Fruit fly (Drosophila melanogaster) whole organism, embryonic: ENCODE measurements around the gene CG10038.
A peak's percentile ranks its signal among the peaks of the same experiment; 100 is the strongest.

Experiments
- Abd-B ChIP-seq: fragments of 200-800 bp; sonication (Bioruptor generic); optimal IDR thresholded peaks from 2 replicates; lab custom pipeline; 2018; ENCODE audit warnings: missing biosample characterization, mild to moderate bottlenecking, missing genetic modification characterization, moderate library complexity
- CG10147 ChIP-seq: fragments of 200-800 bp; sonication (Bioruptor generic); optimal IDR thresholded peaks from 2 replicates; lab custom pipeline; 2019; ENCODE audit warnings: missing biosample characterization, mild to moderate bottlenecking, missing genetic modification characterization, moderate library complexity
- CG14050 ChIP-seq: fragments of 200-800 bp; sonication (Bioruptor generic); IDR thresholded peaks from 3 replicates; pipeline ENCODE4 v1.3.6; 2022; ENCODE audit warnings: missing biosample characterization, missing genetic modification characterization
- CG14667 ChIP-seq: fragments of 200-800 bp; sonication (Bioruptor generic); IDR thresholded peaks from 2 replicates; pipeline ENCODE4 v1.3.6; 2022; ENCODE audit warnings: missing biosample characterization, missing genetic modification characterization
- CG15514 ChIP-seq: fragments of 200-800 bp; sonication (Bioruptor generic); optimal IDR thresholded peaks from 3 replicates; lab custom pipeline; 2017; ENCODE audit warnings: missing biosample characterization, missing genetic modification characterization, mild to moderate bottlenecking, moderate library complexity, missing genetic modification reagents
- CG15696 ChIP-seq: fragments of 200-800 bp; sonication (Bioruptor generic); optimal IDR thresholded peaks from 2 replicates; lab custom pipeline; 2019; ENCODE audit warnings: missing biosample characterization, mild to moderate bottlenecking, missing genetic modification characterization, moderate library complexity
- CG17612 ChIP-seq: fragments of 200-800 bp; sonication (Bioruptor generic); IDR thresholded peaks from 2 replicates; pipeline ENCODE4 v1.3.6; 2022; ENCODE audit warnings: missing biosample characterization, missing genetic modification characterization
- CG18476 ChIP-seq: fragments of 200-800 bp; sonication (Bioruptor generic); optimal IDR thresholded peaks from 2 replicates; lab custom pipeline; 2016; ENCODE audit warnings: missing biosample characterization, mild to moderate bottlenecking, missing genetic modification characterization
- CG32767 ChIP-seq: fragments of 200-800 bp; sonication (Bioruptor generic); IDR thresholded peaks from 2 replicates; pipeline ENCODE4 v1.3.6; 2022; ENCODE audit warnings: missing biosample characterization, missing genetic modification characterization
- CG42726 ChIP-seq: fragments of 200-800 bp; sonication (Bioruptor generic); IDR thresholded peaks from 2 replicates; pipeline ENCODE4 v1.3.6; 2022; ENCODE audit warnings: missing biosample characterization, missing genetic modification characterization; ENCODE audit not compliant: partially characterized antibody
- CG4707 ChIP-seq: fragments of 200-800 bp; sonication (Bioruptor generic); optimal IDR thresholded peaks from 2 replicates; lab custom pipeline; 2018; ENCODE audit warnings: missing biosample characterization, mild to moderate bottlenecking, missing genetic modification characterization, moderate library complexity
- CG9797 ChIP-seq: fragments of 200-800 bp; sonication (Bioruptor generic); optimal IDR thresholded peaks from 3 replicates; lab custom pipeline; 2018; ENCODE audit warnings: missing biosample characterization, mild to moderate bottlenecking, missing genetic modification characterization
- Doc2 ChIP-seq: fragments of 200-800 bp; sonication (Bioruptor generic); IDR thresholded peaks from 2 replicates; pipeline ENCODE4 v1.3.6; 2022; ENCODE audit warnings: missing biosample characterization, missing genetic modification characterization
- Drgx ChIP-seq: fragments of 200-800 bp; sonication (Bioruptor generic); IDR thresholded peaks from 2 replicates; pipeline ENCODE4 v1.3.6; 2022; ENCODE audit warnings: missing biosample characterization, missing genetic modification characterization
- MBD-R2 ChIP-seq: fragments of 200-800 bp; sonication (Bioruptor generic); IDR thresholded peaks from 2 replicates; pipeline ENCODE4 v1.3.6; 2022; ENCODE audit warnings: missing biosample characterization, missing genetic modification characterization
- Nf-YB ChIP-seq: fragments of 200-800 bp; sonication (Bioruptor generic); optimal IDR thresholded peaks from 3 replicates; lab custom pipeline; 2019; ENCODE audit warnings: missing biosample characterization, mild to moderate bottlenecking, missing genetic modification characterization, moderate library complexity
- bbx ChIP-seq: fragments of 200-800 bp; sonication (Bioruptor generic); IDR thresholded peaks from 2 replicates; pipeline ENCODE4 v1.3.6; 2022; ENCODE audit warnings: missing biosample characterization, missing genetic modification characterization; ENCODE audit not compliant: partially characterized antibody
- btn ChIP-seq: fragments of 200-800 bp; sonication (Bioruptor generic); optimal IDR thresholded peaks from 2 replicates; lab custom pipeline; 2016; ENCODE audit warnings: missing biosample characterization, missing genetic modification characterization
- chn ChIP-seq: fragments of 200-800 bp; sonication (Bioruptor generic); optimal IDR thresholded peaks from 2 replicates; lab custom pipeline; 2016; ENCODE audit warnings: missing biosample characterization, missing genetic modification characterization
- dati ChIP-seq: fragments of 200-800 bp; sonication (Bioruptor generic); IDR thresholded peaks from 2 replicates; pipeline ENCODE4 v1.3.6; 2022; ENCODE audit warnings: missing biosample characterization, missing genetic modification characterization
- ems ChIP-seq: fragments of 200-800 bp; sonication (Bioruptor generic); optimal IDR thresholded peaks from 3 replicates; lab custom pipeline; 2016; ENCODE audit warnings: missing biosample characterization, missing genetic modification characterization
- exex ChIP-seq: fragments of 200-800 bp; sonication (Bioruptor generic); optimal IDR thresholded peaks from 4 replicates; lab custom pipeline; 2018; ENCODE audit warnings: missing biosample characterization, mild to moderate bottlenecking, missing genetic modification characterization, moderate library complexity
- grn ChIP-seq: fragments of 200-800 bp; sonication (Bioruptor generic); optimal IDR thresholded peaks from 3 replicates; lab custom pipeline; 2017; ENCODE audit warnings: missing biosample characterization, missing genetic modification characterization
- h ChIP-seq: fragments of >200 bp; optimal IDR thresholded peaks from 2 replicates; lab custom pipeline; 2017
- her ChIP-seq: fragments of 200-800 bp; sonication (Bioruptor generic); optimal IDR thresholded peaks from 2 replicates; lab custom pipeline; 2016; ENCODE audit warnings: missing biosample characterization, missing genetic modification characterization
- hkb ChIP-seq, 2 experiments: fragments of 200-800 bp in 1 of 2; fragments of >200 bp in 1 of 2; sonication (Bioruptor generic) in 1 of 2; IDR thresholded peaks in 1 of 2; optimal IDR thresholded peaks in 1 of 2; 2 replicates each; pipeline versions ENCODE4 v1.3.6 to Lab custom; 2017 to 2022; ENCODE audit warnings: missing biosample characterization in 1 of 2, missing genetic modification characterization in 1 of 2
- mirr ChIP-seq: fragments of 200-800 bp; sonication (Bioruptor generic); optimal IDR thresholded peaks from 3 replicates; lab custom pipeline; 2018; ENCODE audit warnings: missing biosample characterization, mild to moderate bottlenecking, missing genetic modification characterization
- pros ChIP-seq: fragments of 200-800 bp; sonication (Bioruptor generic); optimal IDR thresholded peaks from 3 replicates; lab custom pipeline; 2019; ENCODE audit warnings: missing biosample characterization, mild to moderate bottlenecking, missing genetic modification characterization, moderate library complexity
- row ChIP-seq: fragments of 200-800 bp; sonication (Bioruptor generic); IDR thresholded peaks from 3 replicates; pipeline ENCODE4 v1.3.6; 2022; ENCODE audit warnings: missing biosample characterization, missing genetic modification characterization
- sqz ChIP-seq: fragments of 200-800 bp; sonication (Bioruptor generic); optimal IDR thresholded peaks from 3 replicates; lab custom pipeline; 2018; ENCODE audit warnings: missing biosample characterization, mild to moderate bottlenecking, missing genetic modification characterization
- sug ChIP-seq: fragments of 200-800 bp; optimal IDR thresholded peaks from 2 replicates; lab custom pipeline; 2019; ENCODE audit warnings: missing biosample characterization, mild to moderate bottlenecking, missing genetic modification characterization, moderate library complexity
- toy ChIP-seq: fragments of 200-800 bp; sonication (Bioruptor generic); IDR thresholded peaks from 2 replicates; pipeline ENCODE4 v1.3.6; 2022; ENCODE audit warnings: missing biosample characterization, missing genetic modification characterization
- zen ChIP-seq: fragments of 200-800 bp; sonication (Bioruptor generic); optimal IDR thresholded peaks from 3 replicates; lab custom pipeline; 2018; ENCODE audit warnings: missing biosample characterization, mild to moderate bottlenecking, missing genetic modification characterization, moderate library complexity

CG10038 gene

dm6 chr3R:12382563-12382962 lies 32.1 kb upstream of the CG10038 start, which contains the start of gene CG10035 (continued):
- TF ChIP-seq pros (GFP tag; lab: Kevin White, UChicago) = peak; percentile 12

dm6 chr3R:12381130-12381700 lies 30.8 kb upstream of the CG10038 start:
- peak; percentile 79 for TF ChIP-seq CG18476 (GFP tag; lab: Kevin White, UChicago)
- TF ChIP-seq Drgx (GFP tag; lab: Robert Waterston, UW) = peak; percentile 55
- no peak for TF ChIP-seq toy (GFP tag; lab: Robert Waterston, UW)
- TF ChIP-seq CG9797 (GFP tag; lab: Kevin White, UChicago) = no peak

- TF ChIP-seq chn (GFP tag; lab: Kevin White, UChicago) = no peak
- peak; percentile 56 for TF ChIP-seq zen (tag; lab: Kevin White, UChicago)
- TF ChIP-seq CG10147 (GFP tag; lab: Kevin White, UChicago) = no peak
Measured at dm6 chr3R:12379708-12380107, 29.3 kb upstream of the CG10038 start, which contains the start of gene GstD8. TSS of gene GstD8 (plus strand) at chr3R:12380008.

- TF ChIP-seq MBD-R2 (GFP tag; lab: Robert Waterston, UW) (no peak), ems (GFP tag; lab: Kevin White, UChicago) (no peak), sug (tag; lab: Kevin White, UChicago) (peak; percentile 23), grn (peak; percentile 9), exex (tag; lab: Kevin White, UChicago) (peak; percentile 79), mirr (GFP tag; lab: Kevin White, UChicago) (peak; percentile 50), btn (GFP tag; lab: Kevin White, UChicago) (no peak)
Measured at dm6 chr3R:12379249-12379648, 28.8 kb upstream of the CG10038 start.

- no peak for TF ChIP-seq CG14667 (GFP tag; lab: Robert Waterston, UW)
- TF ChIP-seq her (GFP tag; lab: Kevin White, UChicago) = no peak
- no peak for TF ChIP-seq sqz
- no peak for TF ChIP-seq CG14050 (GFP tag; lab: Robert Waterston, UW)
- no peak for TF ChIP-seq bbx (GFP tag; lab: Robert Waterston, UW)
- no peak for TF ChIP-seq CG15514 (GFP tag; lab: Kevin White, UChicago)
- TF ChIP-seq CG4707 (GFP tag; lab: Kevin White, UChicago) = no peak
- TF ChIP-seq h (lab: Kevin White, UChicago) = no peak
- TF ChIP-seq Doc2 (GFP tag; lab: Robert Waterston, UW) = no peak
- TF ChIP-seq CG15696 (tag; lab: Kevin White, UChicago) = no peak
- TF ChIP-seq CG42726 = no peak
- TF ChIP-seq hkb (optimal IDR thresholded peaks at IDR 0.05; lab: Kevin White, UChicago) = no peak
- TF ChIP-seq hkb (GFP tag; IDR thresholded peaks at IDR 0.05; lab: Robert Waterston, UW) = no peak
- TF ChIP-seq Nf-YB (GFP tag; lab: Kevin White, UChicago) = no peak
- no peak for TF ChIP-seq Abd-B (GFP tag; lab: Kevin White, UChicago)
- no peak for TF ChIP-seq row (GFP tag; lab: Robert Waterston, UW)
- no peak for TF ChIP-seq CG17612 (GFP tag; lab: Robert Waterston, UW)
- TF ChIP-seq dati = no peak
- TF ChIP-seq CG32767 (GFP tag; lab: Robert Waterston, UW) = no peak
Measured at dm6 chr3R:12378200-12378599, 27.8 kb upstream of the CG10038 start, which contains the start of gene GstD7. TSS of gene GstD7 (plus strand) at chr3R:12378500.
